Fruit fly (Drosophila melanogaster): ENCODE measurements around the gene CG12729.
A peak's percentile ranks its signal among the peaks of the same experiment; 100 is the strongest.

Gene CG12729

dm6 chrX:5886764-5887555 is 41.9 kb downstream of the CG12729 start (continued):
- TF ChIP-seq CG16813 (GFP tag; IDR thresholded peaks at IDR 0.05; ENCODE audit: partially characterized antibody) = no peak
- peak in 1 of 2 experiments; percentile 31 for TF ChIP-seq chif (GFP tag; optimal IDR thresholded peaks at IDR 0.05)
- no peak for TF ChIP-seq CG7271 (tag; optimal IDR thresholded peaks at IDR 0.05)
- no peak for TF ChIP-seq CG33213 (GFP tag; optimal IDR thresholded peaks at IDR 0.05)
- TF ChIP-seq Lhr (GFP tag; optimal IDR thresholded peaks at IDR 0.05) = no peak
- TF ChIP-seq CG12299 (tag; optimal IDR thresholded peaks at IDR 0.05) = no peak
- 0 out of 3 replicates have a peak, but pooled peaks have one; percentile 13 for TF ChIP-seq gce (GFP tag; IDR thresholded peaks at IDR 0.05)
- TF ChIP-seq CG15514 (GFP tag; optimal IDR thresholded peaks at IDR 0.05) = peak; percentile 2
- TF ChIP-seq seq (GFP tag; IDR thresholded peaks at IDR 0.05) = no peak
- 0 out of 3 replicates have a peak, but pooled peaks have one; percentile 45 for TF ChIP-seq ci (GFP tag; IDR thresholded peaks at IDR 0.05)
- TF ChIP-seq Sox100B (GFP tag; optimal IDR thresholded peaks at IDR 0.05) = no peak
- peak; percentile 22 for TF ChIP-seq CG17829 (tag; optimal IDR thresholded peaks at IDR 0.05)
- no peak for TF ChIP-seq CG12219 (GFP tag; optimal IDR thresholded peaks at IDR 0.05)
- TF ChIP-seq Sry-β (GFP tag; optimal IDR thresholded peaks at IDR 0.05) = no peak
- peak; percentile 52; the same call in 2 of the 3 replicates for TF ChIP-seq CG11456 (GFP tag; IDR thresholded peaks at IDR 0.05)
- peak; percentile 22 for TF ChIP-seq HLHmδ (GFP tag; optimal IDR thresholded peaks at IDR 0.05)
- TF ChIP-seq CG10979 (tag; optimal IDR thresholded peaks at IDR 0.05) = peak; percentile 46
- TF ChIP-seq E2f1 (GFP tag; IDR thresholded peaks at IDR 0.05) = 0 out of 2 replicates have a peak, but pooled peaks have one; percentile 19
- TF ChIP-seq CG1647 (GFP tag; optimal IDR thresholded peaks at IDR 0.05) = no peak
- TF ChIP-seq CG10274 (GFP tag; optimal IDR thresholded peaks at IDR 0.05) = no peak
- TF ChIP-seq CG13287 (GFP tag; IDR thresholded peaks at IDR 0.05; ENCODE audit: partially characterized antibody) = no peak
- no peak for TF ChIP-seq btn (GFP tag; optimal IDR thresholded peaks at IDR 0.05)
- TF ChIP-seq shn (GFP tag; optimal IDR thresholded peaks at IDR 0.05) = no peak
- TF ChIP-seq CG13894 (tag; optimal IDR thresholded peaks at IDR 0.05) = no peak
- TF ChIP-seq Taf1 (GFP tag; IDR thresholded peaks at IDR 0.05) = no peak
- TF ChIP-seq CG34376 (GFP tag; optimal IDR thresholded peaks at IDR 0.05) = no peak
- TF ChIP-seq CHES-1-like (GFP tag; optimal IDR thresholded peaks at IDR 0.05) = no peak
- no peak for TF ChIP-seq CG6813 (GFP tag; optimal IDR thresholded peaks at IDR 0.05)
- peak; percentile 62; the same call in 2 of the 3 replicates for TF ChIP-seq row (GFP tag; IDR thresholded peaks at IDR 0.05)
- TF ChIP-seq CG11695 (GFP tag; IDR thresholded peaks at IDR 0.05) = 0 out of 3 replicates have a peak, but pooled peaks have one; percentile 20
- TF ChIP-seq sob (GFP tag; IDR thresholded peaks at IDR 0.05) = 0 out of 2 replicates have a peak, but pooled peaks have one; percentile 26
- 0 out of 2 replicates have a peak, but pooled peaks have one; percentile 33 for TF ChIP-seq CG31441 (GFP tag; IDR thresholded peaks at IDR 0.05)
- no peak for TF ChIP-seq Rfx (GFP tag; IDR thresholded peaks at IDR 0.05)
- TF ChIP-seq Awh (GFP tag; IDR thresholded peaks at IDR 0.05) = no peak
- no peak for TF ChIP-seq Vsx1 (GFP tag; optimal IDR thresholded peaks at IDR 0.05)
- peak in 1 of 3 experiments; percentile 30 for TF ChIP-seq lola (GFP tag; optimal IDR thresholded peaks at IDR 0.05)
- peak; percentile 63; the same call in 1 of the 2 replicates for TF ChIP-seq rib (GFP tag; IDR thresholded peaks at IDR 0.05)
- no peak for TF ChIP-seq CG3838 (GFP tag; optimal IDR thresholded peaks at IDR 0.05)
- no peak for TF ChIP-seq tup (GFP tag; optimal IDR thresholded peaks at IDR 0.05)
- TF ChIP-seq YL-1 (GFP tag; optimal IDR thresholded peaks at IDR 0.05) = no peak
- TF ChIP-seq grau (tag; optimal IDR thresholded peaks at IDR 0.05) = peak; percentile 93
- peak; percentile 6 for TF ChIP-seq her (GFP tag; optimal IDR thresholded peaks at IDR 0.05)
- TF ChIP-seq NC2β (GFP tag; optimal IDR thresholded peaks at IDR 0.05) = no peak
- TF ChIP-seq ash1 (GFP tag; optimal IDR thresholded peaks at IDR 0.05) = no peak
- TF ChIP-seq cato (GFP tag; optimal IDR thresholded peaks at IDR 0.05; ENCODE audit: borderline replicate concordance) = no peak
- TF ChIP-seq Dfd (GFP tag; optimal IDR thresholded peaks at IDR 0.05) = no peak
- TF ChIP-seq CG12391 (tag; optimal IDR thresholded peaks at IDR 0.05) = peak; percentile 29
- no peak for TF ChIP-seq CG3163 (GFP tag; optimal IDR thresholded peaks at IDR 0.05)
